Fruit fly (Drosophila melanogaster) whole organism, larva: ENCODE results near the gene ninaE.
A peak's percentile ranks its signal among the peaks of the same experiment; 100 is the strongest.

Source experiments
- noc ChIP-seq: fragments of 200-800 bp; sonication (Bioruptor generic); optimal IDR thresholded peaks from 3 replicates; lab custom pipeline; 2019; ENCODE audit warnings: missing biosample characterization, mild to moderate bottlenecking, missing genetic modification characterization, moderate library complexity

ninaE gene

DNA sequence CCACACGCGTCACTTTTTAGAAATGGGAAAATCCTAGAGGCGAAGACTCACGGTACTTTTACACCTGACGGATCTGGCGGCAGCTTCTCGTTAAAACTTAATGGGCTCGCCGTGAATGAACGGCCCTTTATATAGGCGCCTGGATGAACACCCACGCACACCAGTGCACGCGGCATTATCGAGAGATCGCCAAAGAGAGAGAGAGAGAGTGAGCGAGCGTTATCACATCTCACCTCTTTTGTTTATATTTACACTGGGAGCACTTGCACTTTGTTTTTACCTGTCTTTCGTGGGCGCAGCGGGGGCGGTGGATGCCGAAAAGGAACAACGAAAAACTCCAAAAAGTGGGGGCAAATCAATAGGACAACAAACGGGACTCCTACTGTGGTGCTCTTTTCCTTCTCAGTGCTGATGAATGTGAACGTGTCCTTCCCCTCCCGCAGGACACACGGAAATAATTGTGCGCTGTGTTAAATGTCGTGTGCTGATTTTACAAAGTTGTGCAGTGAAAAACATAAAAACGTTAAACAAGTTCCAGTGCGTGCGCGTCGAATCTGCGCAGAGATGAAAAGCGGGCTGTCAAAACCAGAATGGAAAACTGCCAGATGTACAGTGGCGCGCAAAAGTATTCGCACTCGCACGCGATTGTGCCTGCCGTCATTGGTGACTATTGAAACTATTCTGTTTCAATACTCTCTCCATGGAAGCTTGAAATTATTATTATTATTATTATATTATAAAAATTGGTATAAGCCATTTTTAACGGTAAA, 12.7 kb downstream of the ninaE start, which contains the start of gene Mrp5:
Mrp5 (minus strand) TSS at position 561 of the 770 bp plus-strand sequence.
- no peak for TF ChIP-seq noc (tag; lab: Kevin White, UChicago)

DNA sequence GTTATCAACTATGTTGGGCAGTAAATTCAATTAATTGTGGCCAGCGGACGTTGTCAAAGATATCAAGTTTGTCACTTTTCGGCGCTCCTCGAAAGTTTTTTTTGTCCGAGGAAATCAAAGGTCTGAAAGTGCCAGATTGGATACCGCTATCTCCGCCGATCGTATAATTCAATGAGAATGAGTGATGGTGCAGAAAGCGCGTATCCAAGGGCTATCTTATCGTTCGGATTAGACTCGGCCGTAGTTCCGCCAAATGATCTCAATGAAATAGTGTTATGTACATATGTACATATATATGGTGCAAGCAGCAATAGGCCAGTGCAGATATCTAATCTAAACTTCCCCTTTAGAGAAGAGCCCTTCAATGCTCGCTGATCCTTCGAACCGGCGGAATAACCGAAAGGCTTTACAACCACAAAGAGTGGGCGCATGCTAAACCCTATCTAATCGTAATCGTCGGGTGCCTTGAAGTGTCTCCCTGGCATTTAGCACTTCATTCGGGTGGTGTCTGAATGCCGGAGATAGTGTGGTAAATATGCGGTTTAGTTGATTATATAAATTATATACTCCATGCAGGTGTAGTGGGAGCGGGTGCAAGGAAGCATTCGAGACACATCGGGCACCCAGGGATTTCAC, 14.8 kb downstream of the ninaE start:
- peak; percentile 4 for TF ChIP-seq noc (tag; lab: Kevin White, UChicago)

dm6 chr3R:19863979-19864775, 23.8 kb downstream of the ninaE start, which contains the start of the genes CG4572 and CG4686:
CG4572 (minus strand) TSS chr3R:19864393.
CG4686 (plus strand) TSS chr3R:19864496.
- TF ChIP-seq noc (tag; lab: Kevin White, UChicago), result peak; percentile 83

- peak; percentile 45 for TF ChIP-seq noc (tag; lab: Kevin White, UChicago)
Measured at dm6 chr3R:19860996-19861719, 26.8 kb downstream of the ninaE start, which contains the start of the genes Ire1 and Mrm2. Ire1 (minus strand) TSS chr3R:19861291. Mrm2 (plus strand) TSS chr3R:19861610.

DNA sequence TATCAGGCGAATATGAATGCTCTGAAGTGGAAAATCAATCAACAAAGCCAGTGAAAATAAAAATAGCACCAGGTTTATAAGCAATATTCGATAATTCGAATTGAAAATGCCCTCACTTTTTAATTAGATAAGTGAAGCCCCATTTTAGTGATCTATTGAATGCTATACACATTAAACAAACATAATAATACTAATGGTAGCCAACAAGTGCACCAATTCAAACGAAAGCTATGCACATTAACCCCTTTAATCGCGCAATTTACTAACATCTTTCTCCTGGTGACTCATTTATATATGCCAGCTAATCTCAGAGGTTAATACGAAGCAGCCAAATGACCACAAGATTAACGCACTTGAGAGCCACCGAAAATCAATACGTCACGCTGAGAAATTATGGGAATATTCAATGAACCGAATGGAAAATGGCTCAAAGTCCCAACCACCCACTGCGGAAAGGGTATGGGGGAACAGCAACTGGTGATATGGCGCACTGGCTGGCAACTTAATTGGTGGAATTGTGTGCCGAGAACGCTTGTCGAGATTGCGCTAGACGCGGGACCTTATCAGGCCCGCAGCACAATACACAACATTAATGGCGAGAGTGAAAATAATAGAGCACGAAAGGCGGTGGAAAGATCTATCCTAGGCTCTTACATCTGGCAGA, 28.5 kb downstream of the ninaE start:
- peak; percentile 74 for TF ChIP-seq noc (tag; lab: Kevin White, UChicago)

- no peak for TF ChIP-seq noc (tag; lab: Kevin White, UChicago)
Measured at dm6 chr3R:19858944-19859343, 29.1 kb downstream of the ninaE start.

DNA sequence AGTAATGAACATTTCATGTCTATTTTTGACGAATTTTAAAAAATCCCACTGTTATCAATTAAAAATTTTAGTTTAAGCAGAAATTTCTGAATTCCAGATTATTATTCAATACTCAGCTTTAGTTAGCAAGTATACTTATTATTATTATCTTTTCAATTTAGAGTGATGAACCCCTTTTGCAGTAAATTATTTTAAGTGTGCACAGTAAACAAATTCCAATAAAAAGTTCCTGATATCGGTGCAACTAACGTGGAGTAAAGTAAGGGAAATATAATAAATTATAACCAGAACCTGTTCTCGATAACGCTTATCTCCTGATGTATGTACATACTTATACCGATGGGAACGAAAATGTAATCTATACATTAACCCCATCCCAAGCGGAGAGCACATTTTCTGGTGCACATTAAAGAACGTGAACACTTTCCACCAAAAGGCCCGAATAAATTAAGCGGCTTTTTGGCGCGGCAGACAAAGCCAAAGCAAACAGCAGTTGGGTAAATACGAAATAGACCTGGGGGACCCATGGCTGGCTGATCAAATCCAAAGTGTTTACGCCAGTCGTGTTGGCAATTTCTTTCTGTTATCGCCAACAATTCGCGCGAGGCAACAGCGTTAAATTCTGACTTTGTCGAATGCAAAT, 29.9 kb downstream of the ninaE start:
- TF ChIP-seq noc (tag; lab: Kevin White, UChicago), result peak; percentile 80

dm6 chr3R:19847591-19848256, 40.3 kb downstream of the ninaE start:
- no peak for TF ChIP-seq noc (tag; lab: Kevin White, UChicago)

DNA sequence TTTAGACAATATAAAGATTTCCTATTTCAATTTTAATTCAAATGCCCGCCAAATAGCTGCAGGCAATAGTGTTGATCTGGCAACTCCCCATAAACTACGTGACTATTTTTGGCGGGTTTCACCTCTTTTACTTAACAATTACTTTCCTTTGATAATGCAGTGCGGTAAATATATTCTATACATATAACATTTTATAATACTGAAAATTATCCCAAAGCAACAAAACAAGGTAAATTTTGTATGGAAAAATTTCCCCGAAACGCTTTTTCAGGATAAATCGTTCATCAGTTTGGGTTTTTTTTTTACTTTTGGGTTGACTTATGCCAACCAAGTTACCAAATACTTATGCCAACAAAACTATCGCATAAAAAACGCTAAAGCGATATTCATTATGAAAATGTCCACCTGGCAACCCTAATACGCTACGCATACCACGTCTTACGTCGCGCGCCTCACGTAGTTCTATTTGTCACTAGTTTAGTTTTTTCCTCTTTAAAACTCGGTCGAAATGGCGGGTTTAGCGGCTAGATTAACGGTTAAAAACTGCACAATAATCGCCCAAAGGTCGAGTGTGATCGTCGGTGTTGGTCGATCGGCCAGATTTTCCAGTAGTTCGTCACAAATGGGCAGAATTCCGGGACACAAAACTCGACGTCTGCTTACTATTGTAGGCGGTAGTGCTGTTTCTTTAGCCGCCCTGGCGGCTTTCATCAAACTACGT, 41.0 kb downstream of the ninaE start, which contains the start of gene MICU3:
MICU3 (plus strand) TSS at position 442 of the 721 bp plus-strand sequence.
- peak; percentile 51 for TF ChIP-seq noc (tag; lab: Kevin White, UChicago)

DNA sequence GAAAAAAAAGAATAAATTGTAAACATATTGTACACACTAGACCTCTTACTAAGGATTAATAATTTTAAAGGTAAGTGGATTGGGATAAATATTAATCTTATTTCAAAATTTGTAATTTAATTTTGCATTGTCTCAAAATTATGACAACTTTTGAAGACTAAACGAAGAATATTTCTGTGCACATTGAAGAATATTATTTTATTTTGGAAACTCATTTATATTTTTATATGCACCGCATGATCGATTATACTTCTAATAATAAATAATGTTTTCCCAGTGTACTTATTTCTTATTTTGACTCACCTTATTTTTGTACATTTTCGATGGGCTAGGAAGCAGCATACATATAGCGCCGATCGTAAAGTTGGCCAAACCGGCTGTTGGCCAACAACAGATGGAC, 44.1 kb downstream of the ninaE start:
- TF ChIP-seq noc (tag; lab: Kevin White, UChicago), result no peak

DNA sequence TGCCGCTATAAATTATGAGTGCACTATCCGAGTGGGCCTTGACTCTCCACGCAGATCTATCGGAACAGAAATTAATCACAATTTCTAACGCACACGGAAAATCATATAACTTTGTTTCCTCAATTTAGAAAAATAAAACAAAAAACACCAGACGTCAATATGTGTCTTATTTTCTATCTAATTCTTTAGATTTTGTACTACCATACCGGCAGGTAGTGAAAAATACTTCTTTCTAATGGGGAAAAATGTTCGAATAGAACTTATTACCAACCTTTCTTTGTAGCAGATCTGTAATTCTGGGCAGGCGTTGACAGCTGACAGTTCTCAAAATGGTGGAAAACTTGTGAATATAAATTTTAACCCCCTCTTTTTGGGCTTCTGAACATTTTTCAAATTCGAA, 47.5 kb downstream of the ninaE start, which contains the start of gene CG31459:
CG31459 (plus strand) TSS at position 301 of the 400 bp plus-strand sequence.
- TF ChIP-seq noc (tag; lab: Kevin White, UChicago), result no peak

- no peak for TF ChIP-seq noc (tag; lab: Kevin White, UChicago)
Measured at dm6 chr3R:19838925-19839601, 48.9 kb downstream of the ninaE start.
